Fruit fly (Drosophila melanogaster) whole organism, embryonic: Measurements from ENCODE around the gene Pak.

Source experiments
- Asciz ChIP-seq: fragments of 200-800 bp; sonication (Bioruptor generic); optimal IDR thresholded peaks from 2 replicates; lab custom pipeline; 2017; ENCODE audit warnings: missing biosample characterization, mild to moderate bottlenecking, missing genetic modification characterization, missing genetic modification reagents
- BtbVII ChIP-seq: fragments of 200-800 bp; sonication (Bioruptor generic); optimal IDR thresholded peaks from 3 replicates; lab custom pipeline; 2017; ENCODE audit warnings: missing biosample characterization, mild to moderate bottlenecking, missing genetic modification characterization
- CG1024 ChIP-seq: fragments of 200-800 bp; sonication (Bioruptor generic); IDR thresholded peaks from 2 replicates; pipeline ENCODE4 v1.3.6; 2022; ENCODE audit warnings: missing biosample characterization, missing genetic modification characterization
- CG10321 ChIP-seq: fragments of 200-800 bp; sonication (Bioruptor generic); IDR thresholded peaks from 2 replicates; pipeline ENCODE4 v1.3.6; 2022; ENCODE audit warnings: missing biosample characterization, missing genetic modification characterization
- CG11247 ChIP-seq: fragments of 200-800 bp; sonication (Bioruptor generic); IDR thresholded peaks from 2 replicates; pipeline ENCODE4 v1.3.6; 2022; ENCODE audit warnings: missing biosample characterization, missing genetic modification characterization
- CG15601 ChIP-seq: fragments of 200-800 bp; sonication (Bioruptor generic); optimal IDR thresholded peaks from 3 replicates; lab custom pipeline; 2019; ENCODE audit warnings: missing biosample characterization, mild to moderate bottlenecking, missing genetic modification characterization, moderate library complexity
- CG1647 ChIP-seq: fragments of 200-800 bp; sonication (Bioruptor generic); optimal IDR thresholded peaks from 3 replicates; lab custom pipeline; 2016; ENCODE audit warnings: missing biosample characterization, missing genetic modification characterization
- CG17912 ChIP-seq: fragments of 200-800 bp; sonication (Bioruptor generic); optimal IDR thresholded peaks from 2 replicates; lab custom pipeline; 2018; ENCODE audit warnings: missing biosample characterization, mild to moderate bottlenecking, missing genetic modification characterization
- CG2712 ChIP-seq: fragments of 200-800 bp; optimal IDR thresholded peaks from 3 replicates; lab custom pipeline; 2019; ENCODE audit warnings: missing biosample characterization, mild to moderate bottlenecking, missing genetic modification characterization, moderate library complexity
- CG32532 ChIP-seq: fragments of 200-800 bp; sonication (Bioruptor generic); IDR thresholded peaks from 2 replicates; pipeline ENCODE4 v1.3.6; 2022; ENCODE audit warnings: missing biosample characterization, missing genetic modification characterization
- CG4707 ChIP-seq: fragments of 200-800 bp; sonication (Bioruptor generic); optimal IDR thresholded peaks from 2 replicates; lab custom pipeline; 2018; ENCODE audit warnings: missing biosample characterization, mild to moderate bottlenecking, missing genetic modification characterization, moderate library complexity
- CG6175 ChIP-seq: fragments of 200-800 bp; sonication (Bioruptor generic); IDR thresholded peaks from 3 replicates; pipeline ENCODE4 v1.3.6; 2022; ENCODE audit warnings: missing biosample characterization, missing genetic modification characterization
- CG6254 ChIP-seq: fragments of 200-800 bp; sonication (Bioruptor generic); optimal IDR thresholded peaks from 3 replicates; lab custom pipeline; 2017; ENCODE audit warnings: mild to moderate bottlenecking, missing biosample characterization, missing genetic modification reagents, missing genetic modification characterization
- CG6272 ChIP-seq: fragments of 200-800 bp; sonication (Bioruptor generic); IDR thresholded peaks from 2 replicates; pipeline ENCODE4 v1.3.6; 2022; ENCODE audit warnings: missing biosample characterization, missing genetic modification characterization
- CG6791 ChIP-seq: fragments of 200-800 bp; sonication (Bioruptor generic); IDR thresholded peaks from 3 replicates; pipeline ENCODE4 v1.3.6; 2022; ENCODE audit warnings: missing biosample characterization, missing genetic modification characterization; ENCODE audit not compliant: partially characterized antibody
- CG6813 ChIP-seq: fragments of 200-800 bp; sonication (Bioruptor generic); optimal IDR thresholded peaks from 2 replicates; lab custom pipeline; 2017; ENCODE audit warnings: missing biosample characterization, missing genetic modification characterization, mild to moderate bottlenecking, moderate library complexity, missing genetic modification reagents
- CG7839 ChIP-seq: fragments of 200-800 bp; sonication (Bioruptor generic); optimal IDR thresholded peaks from 3 replicates; lab custom pipeline; 2018; ENCODE audit warnings: missing biosample characterization, mild to moderate bottlenecking, missing genetic modification characterization, moderate library complexity
- CG7928 ChIP-seq: fragments of 200-800 bp; sonication (Bioruptor generic); optimal IDR thresholded peaks from 2 replicates; lab custom pipeline; 2017; ENCODE audit warnings: missing biosample characterization, mild to moderate bottlenecking, missing genetic modification characterization
- CG8281 ChIP-seq: fragments of 200-800 bp; sonication (Bioruptor generic); optimal IDR thresholded peaks from 2 replicates; lab custom pipeline; 2018; ENCODE audit warnings: missing biosample characterization, mild to moderate bottlenecking, missing genetic modification characterization, moderate library complexity
- CHES-1-like ChIP-seq: fragments of 200-800 bp; sonication (Bioruptor generic); optimal IDR thresholded peaks from 2 replicates; lab custom pipeline; 2016; ENCODE audit warnings: missing biosample characterization, missing genetic modification characterization
- CTCF ChIP-seq: fragments of 200-800 bp; sonication (Bioruptor generic); optimal IDR thresholded peaks from 2 replicates; lab custom pipeline; 2017; ENCODE audit warnings: missing biosample characterization, mild to moderate bottlenecking, missing genetic modification characterization, moderate library complexity
- GATAe ChIP-seq: fragments of 200-800 bp; sonication (Bioruptor generic); conservative IDR thresholded peaks from 2 replicates; pipeline ENCODE4 v1.3.6; 2022; ENCODE audit warnings: missing biosample characterization, missing genetic modification characterization
- H2.0 ChIP-seq: fragments of 200-800 bp; sonication (Bioruptor generic); IDR thresholded peaks from 2 replicates; pipeline ENCODE4 v1.3.6; 2022; ENCODE audit warnings: missing biosample characterization, missing genetic modification characterization
- Hey ChIP-seq: fragments of 200-800 bp; sonication (Bioruptor generic); optimal IDR thresholded peaks from 3 replicates; lab custom pipeline; 2018; ENCODE audit warnings: missing biosample characterization, mild to moderate bottlenecking, missing genetic modification characterization
- HmgD ChIP-seq: fragments of 200-800 bp; sonication (Bioruptor generic); optimal IDR thresholded peaks from 3 replicates; lab custom pipeline; 2016; ENCODE audit warnings: missing biosample characterization, missing genetic modification characterization
- Hr51 ChIP-seq, 2 experiments: fragments of 200-800 bp; sonication (Bioruptor generic); optimal IDR thresholded peaks; 2 replicates in 1 of 2; 3 replicates in 1 of 2; lab custom pipeline; 2016 to 2018; ENCODE audit warnings: missing biosample characterization in 2 of 2, missing genetic modification characterization in 2 of 2, mild to moderate bottlenecking in 1 of 2, moderate library complexity in 1 of 2
- Lpt ChIP-seq: fragments of >200 bp; optimal IDR thresholded peaks from 2 replicates; lab custom pipeline; 2018; ENCODE audit warnings: missing biosample characterization, missing genetic modification characterization
- Nf-YB ChIP-seq: fragments of 200-800 bp; sonication (Bioruptor generic); optimal IDR thresholded peaks from 3 replicates; lab custom pipeline; 2019; ENCODE audit warnings: missing biosample characterization, mild to moderate bottlenecking, missing genetic modification characterization, moderate library complexity
- Opbp ChIP-seq: fragments of 200-800 bp; sonication (Bioruptor generic); IDR thresholded peaks from 3 replicates; pipeline ENCODE4 v1.3.6; 2022; ENCODE audit warnings: missing biosample characterization, missing genetic modification characterization; ENCODE audit not compliant: partially characterized antibody
- Taf1 ChIP-seq: fragments of 200-800 bp; sonication (Bioruptor generic); IDR thresholded peaks from 2 replicates; pipeline ENCODE4 v1.3.6; 2022; ENCODE audit warnings: missing biosample characterization, missing genetic modification characterization
- ase ChIP-seq: fragments of 200-800 bp; sonication (Bioruptor generic); IDR thresholded peaks from 3 replicates; pipeline ENCODE4 v1.3.6; 2022; ENCODE audit warnings: missing biosample characterization, missing genetic modification characterization
- bowl ChIP-seq: fragments of 200-800 bp; sonication (Bioruptor generic); IDR thresholded peaks from 2 replicates; pipeline ENCODE4 v1.3.6; 2022; ENCODE audit warnings: missing biosample characterization, missing genetic modification characterization
- ems ChIP-seq: fragments of 200-800 bp; sonication (Bioruptor generic); optimal IDR thresholded peaks from 3 replicates; lab custom pipeline; 2016; ENCODE audit warnings: missing biosample characterization, missing genetic modification characterization
- fd64A ChIP-seq: fragments of 200-800 bp; sonication (Bioruptor generic); optimal IDR thresholded peaks from 3 replicates; lab custom pipeline; 2018; ENCODE audit warnings: missing biosample characterization, mild to moderate bottlenecking, missing genetic modification characterization
- fd96Cb ChIP-seq: fragments of 200-800 bp; sonication (Bioruptor generic); optimal IDR thresholded peaks from 2 replicates; lab custom pipeline; 2018; ENCODE audit warnings: missing biosample characterization, mild to moderate bottlenecking, missing genetic modification characterization, moderate library complexity
- gro ChIP-seq: fragments of 200-800 bp; sonication (Bioruptor generic); optimal IDR thresholded peaks from 2 replicates; lab custom pipeline; 2016; ENCODE audit warnings: missing biosample characterization, missing genetic modification characterization
- gt ChIP-seq: fragments of 200-800 bp; sonication (Bioruptor generic); IDR thresholded peaks from 2 replicates; pipeline ENCODE4 v1.3.6; 2022; ENCODE audit warnings: missing biosample characterization, missing genetic modification characterization
- inv ChIP-seq: fragments of 200-800 bp; sonication (Bioruptor generic); IDR thresholded peaks from 2 replicates; pipeline ENCODE4 v1.3.6; 2022; ENCODE audit warnings: missing biosample characterization, missing genetic modification characterization; ENCODE audit not compliant: partially characterized antibody
- kay ChIP-seq: fragments of 200-800 bp; sonication (Bioruptor generic); optimal IDR thresholded peaks from 2 replicates; lab custom pipeline; 2016; ENCODE audit warnings: missing biosample characterization, missing genetic modification characterization
- kni ChIP-seq: fragments of 200-800 bp; sonication (Bioruptor generic); optimal IDR thresholded peaks from 3 replicates; lab custom pipeline; 2017; ENCODE audit warnings: mild to moderate bottlenecking, missing biosample characterization, missing genetic modification reagents, missing genetic modification characterization
- lilli ChIP-seq: fragments of 200-800 bp; sonication (Bioruptor generic); optimal IDR thresholded peaks from 3 replicates; lab custom pipeline; 2016; ENCODE audit warnings: missing biosample characterization, missing genetic modification characterization
- mam ChIP-seq: fragments of 200-800 bp; sonication (Bioruptor generic); optimal IDR thresholded peaks from 3 replicates; lab custom pipeline; 2016; ENCODE audit warnings: missing biosample characterization, missing genetic modification characterization
- mld ChIP-seq: fragments of 200-800 bp; sonication (Bioruptor generic); IDR thresholded peaks from 3 replicates; pipeline ENCODE4 v1.3.6; 2022; ENCODE audit warnings: missing biosample characterization, missing genetic modification characterization; ENCODE audit not compliant: partially characterized antibody
- pb ChIP-seq: fragments of 200-800 bp; sonication (Bioruptor generic); optimal IDR thresholded peaks from 3 replicates; lab custom pipeline; 2016; ENCODE audit warnings: missing biosample characterization, missing genetic modification characterization
- pita ChIP-seq: fragments of 200-800 bp; sonication (Bioruptor generic); optimal IDR thresholded peaks from 2 replicates; lab custom pipeline; 2017; ENCODE audit warnings: missing biosample characterization, mild to moderate bottlenecking, missing genetic modification characterization
- sna ChIP-seq: fragments of 200-800 bp; sonication (Bioruptor generic); IDR thresholded peaks from 2 replicates; pipeline ENCODE4 v1.3.6; 2022; ENCODE audit warnings: missing biosample characterization, missing genetic modification characterization; ENCODE audit not compliant: partially characterized antibody
- trem ChIP-seq: fragments of 200-800 bp; optimal IDR thresholded peaks from 3 replicates; lab custom pipeline; 2019; ENCODE audit warnings: missing biosample characterization, mild to moderate bottlenecking, missing genetic modification characterization, moderate library complexity
- unc-4 ChIP-seq: fragments of 200-800 bp; sonication (Bioruptor generic); IDR thresholded peaks from 2 replicates; pipeline ENCODE4 v1.3.6; 2022; ENCODE audit warnings: missing biosample characterization, missing genetic modification characterization; ENCODE audit not compliant: partially characterized antibody
- usp ChIP-seq: fragments of >200 bp; optimal IDR thresholded peaks from 2 replicates; lab custom pipeline; 2017; ENCODE audit warnings: missing biosample characterization, missing genetic modification characterization

The Pak gene

dm6 chr3R:6373512-6374306 is 23.0 kb downstream of the Pak start (continued):
- TF ChIP-seq Opbp (GFP tag; lab: Robert Waterston, UW) = no peak
- TF ChIP-seq Hey = no peak
- no peak for TF ChIP-seq CG6791
- no peak for TF ChIP-seq fd96Cb (tag; lab: Kevin White, UChicago)
- no peak for TF ChIP-seq CG6272 (GFP tag; lab: Robert Waterston, UW)
- TF ChIP-seq Asciz (GFP tag; lab: Kevin White, UChicago) = peak; percentile 72
- TF ChIP-seq CG6175 = no peak
- TF ChIP-seq ase (GFP tag; lab: Robert Waterston, UW) = no peak
- no peak for TF ChIP-seq CTCF (GFP tag; lab: Kevin White, UChicago)
- TF ChIP-seq Hr51 (GFP tag; optimal IDR thresholded peaks at IDR 0.05; lab: Kevin White, UChicago) = peak in 1 of 2 experiments; percentile 25
- peak; percentile 23 for TF ChIP-seq CG2712 (tag; lab: Kevin White, UChicago)
- peak; percentile 52; the same call in 1 of the 2 replicates for TF ChIP-seq CG32532 (GFP tag; lab: Robert Waterston, UW)
- peak; percentile 72 for TF ChIP-seq BtbVII (GFP tag; lab: Kevin White, UChicago)
- TF ChIP-seq inv (GFP tag; lab: Robert Waterston, UW) = no peak
- no peak for TF ChIP-seq CG6254 (GFP tag; lab: Kevin White, UChicago)
- no peak for TF ChIP-seq gt (GFP tag; lab: Robert Waterston, UW)
- TF ChIP-seq CG1024 (GFP tag; lab: Robert Waterston, UW) = peak; percentile 17; the same call in 1 of the 2 replicates
- TF ChIP-seq pb = no peak
- peak; percentile 32 for TF ChIP-seq CG7928
- peak; percentile 19; the same call in 1 of the 2 replicates for TF ChIP-seq Taf1
- no peak for TF ChIP-seq Lpt
- peak; percentile 50 for TF ChIP-seq CG1647
- TF ChIP-seq CG6813 (GFP tag; lab: Kevin White, UChicago) = peak; percentile 48
- TF ChIP-seq HmgD (GFP tag; lab: Kevin White, UChicago) = no peak
- peak; percentile 62 for TF ChIP-seq gro (GFP tag; lab: Kevin White, UChicago)
- peak; percentile 23 for TF ChIP-seq kni (GFP tag; lab: Kevin White, UChicago)
- peak; percentile 28 for TF ChIP-seq CG15601 (tag; lab: Kevin White, UChicago)
- no peak for TF ChIP-seq Nf-YB
- no peak for TF ChIP-seq usp (GFP tag; lab: Kevin White, UChicago)
- peak; percentile 33 for TF ChIP-seq trem (tag; lab: Kevin White, UChicago)
- no peak for TF ChIP-seq bowl (GFP tag; lab: Robert Waterston, UW)
- TF ChIP-seq CHES-1-like (GFP tag; lab: Kevin White, UChicago) = peak; percentile 13
- peak; percentile 56 for TF ChIP-seq unc-4 (GFP tag; lab: Robert Waterston, UW)
- TF ChIP-seq mld (GFP tag; lab: Robert Waterston, UW) = no peak
- peak; percentile 41 for TF ChIP-seq mam (GFP tag; lab: Kevin White, UChicago)
- peak; percentile 52 for TF ChIP-seq lilli
- no peak for TF ChIP-seq GATAe (GFP tag; lab: Robert Waterston, UW)
- no peak for TF ChIP-seq pita (GFP tag; lab: Kevin White, UChicago)
- no peak for TF ChIP-seq CG17912 (GFP tag; lab: Kevin White, UChicago)
- no peak for TF ChIP-seq ems
- peak; percentile 14 for TF ChIP-seq fd64A (GFP tag; lab: Kevin White, UChicago)
- TF ChIP-seq CG4707 = peak; percentile 3
- peak; percentile 34 for TF ChIP-seq CG7839 (tag; lab: Kevin White, UChicago)
- 0 out of 2 replicates have a peak, but pooled peaks have one; percentile 52 for TF ChIP-seq CG11247 (GFP tag; lab: Robert Waterston, UW)
- TF ChIP-seq H2.0 = no peak
- peak; percentile 22 for TF ChIP-seq kay (GFP tag; lab: Kevin White, UChicago)
- peak; percentile 3 for TF ChIP-seq CG8281 (tag; lab: Kevin White, UChicago)
- TF ChIP-seq CG10321 (GFP tag; lab: Robert Waterston, UW) = no peak; the same call in 1 of the 2 replicates
- TF ChIP-seq sna (GFP tag; lab: Robert Waterston, UW) = no peak
